Worm (Caenorhabditis elegans): ENCODE measurements around the gene Y39B6A.3.

Y39B6A.3 gene

DNA sequence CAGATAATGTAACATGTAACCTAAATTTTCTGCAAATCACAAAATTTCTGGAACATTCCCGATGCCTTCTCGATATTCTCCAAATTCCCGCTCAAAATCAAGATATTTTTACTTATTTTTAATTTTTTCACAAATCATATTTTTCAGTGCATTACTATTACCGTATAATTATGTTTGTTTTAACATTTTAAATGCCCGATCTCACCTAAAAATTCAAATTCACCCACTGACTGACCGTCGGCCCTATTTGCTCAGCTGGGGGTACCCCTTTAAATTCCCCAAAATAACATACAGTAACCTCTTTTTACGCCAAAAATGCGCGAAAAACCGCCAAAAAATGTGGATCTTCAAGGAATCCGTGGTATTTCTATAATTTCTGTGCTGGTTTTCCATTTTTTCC is 27.9 kb upstream of the Y39B6A.3 start, which contains the start of gene oac-49:
Gene oac-49 (plus strand): TSS at position 301 of the 400 bp plus-strand sequence.
- TF ChIP-seq nhr-12 (tag; optimal IDR thresholded peaks at IDR 0.05) (no peak), bed-3 (GFP tag; optimal IDR thresholded peaks at IDR 0.05) (no peak), hlh-1 (tag; optimal IDR thresholded peaks at IDR 0.05) (no peak), ztf-11 (tag; optimal IDR thresholded peaks at IDR 0.05) (no peak), blmp-1 (tag; optimal IDR thresholded peaks at IDR 0.05) (no peak), tbx-8 (GFP tag; optimal IDR thresholded peaks at IDR 0.05) (no peak), nhr-28 (tag; optimal IDR thresholded peaks at IDR 0.05) (no peak), zip-8 (tag; optimal IDR thresholded peaks at IDR 0.05) (no peak)

DNA sequence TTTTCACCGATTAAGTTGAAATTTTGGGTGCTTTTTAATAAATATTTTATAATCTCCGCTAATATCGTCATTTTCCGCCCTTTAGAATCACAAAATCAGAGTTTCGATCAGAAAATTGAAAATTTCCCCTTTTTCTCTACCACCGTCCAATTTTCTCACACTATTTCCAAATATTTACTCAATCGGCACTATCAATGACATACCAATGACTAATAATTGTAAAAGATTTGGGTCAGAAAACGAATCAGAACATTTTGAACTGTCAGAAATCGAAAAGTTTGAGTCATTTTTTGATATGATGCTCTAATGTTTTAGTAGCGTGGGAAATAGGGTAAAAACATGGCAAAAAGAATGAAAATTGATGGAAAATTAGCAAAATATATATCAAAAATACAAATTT is 27.3 kb upstream of the Y39B6A.3 start, which contains the start of gene srr-2:
Gene srr-2 (minus strand): TSS at position 73 of the 400 bp plus-strand sequence.
- TF ChIP-seq ceh-39 (tag; optimal IDR thresholded peaks at IDR 0.05), result no peak
- TF ChIP-seq ces-1 (GFP tag; optimal IDR thresholded peaks at IDR 0.05), result no peak
- TF ChIP-seq ceh-83 (GFP tag; optimal IDR thresholded peaks at IDR 0.05), result no peak
- TF ChIP-seq ztf-11 (tag; optimal IDR thresholded peaks at IDR 0.05), result no peak
- no peak for TF ChIP-seq ceh-43 (GFP tag; optimal IDR thresholded peaks at IDR 0.05)
- no peak for TF ChIP-seq unc-62 (GFP tag; optimal IDR thresholded peaks at IDR 0.05)
- no peak for TF ChIP-seq lsy-2 (tag; optimal IDR thresholded peaks at IDR 0.05)

DNA sequence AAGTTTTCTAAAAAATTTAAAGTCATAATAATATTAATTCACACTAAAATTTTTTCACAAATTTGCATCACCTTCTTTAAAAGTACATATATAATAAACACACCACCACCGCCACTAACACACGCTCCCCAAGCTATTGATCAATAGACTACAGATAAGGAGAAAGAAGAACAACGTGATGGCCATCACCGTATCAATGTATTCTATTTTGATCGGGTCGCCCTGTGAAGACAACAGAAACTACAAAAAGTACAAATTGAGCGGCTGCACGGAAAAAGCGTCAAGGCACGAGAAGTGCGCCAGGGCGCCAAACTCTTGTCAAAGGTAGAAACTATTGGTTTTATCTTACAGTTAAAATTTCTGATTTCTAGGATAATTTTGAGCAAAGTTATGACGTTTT is 22.5 kb upstream of the Y39B6A.3 start:
- TF ChIP-seq bed-3 (GFP tag; optimal IDR thresholded peaks at IDR 0.05), result no peak
- no peak for TF ChIP-seq lsy-2 (tag; optimal IDR thresholded peaks at IDR 0.05)
- TF ChIP-seq M03D4.4 (tag; optimal IDR thresholded peaks at IDR 0.05), result no peak
- TF ChIP-seq cnd-1 (tag; optimal IDR thresholded peaks at IDR 0.05), result no peak
- TF ChIP-seq lin-13 (tag; optimal IDR thresholded peaks at IDR 0.05), result no peak
- no peak for TF ChIP-seq nhr-2 (tag; optimal IDR thresholded peaks at IDR 0.05)
- no peak for TF ChIP-seq ceh-39 (tag; optimal IDR thresholded peaks at IDR 0.05)
- no peak for TF ChIP-seq elt-1 (tag; optimal IDR thresholded peaks at IDR 0.05; ENCODE audit: borderline replicate concordance, insufficient read depth)
- no peak for TF ChIP-seq sem-2 (GFP tag; optimal IDR thresholded peaks at IDR 0.05)
- TF ChIP-seq mep-1 (tag; optimal IDR thresholded peaks at IDR 0.05), result no peak
- TF ChIP-seq unc-62 (GFP tag; optimal IDR thresholded peaks at IDR 0.05), result no peak
- no peak for TF ChIP-seq drap-1 (GFP tag; optimal IDR thresholded peaks at IDR 0.05)
- no peak for TF ChIP-seq ham-2 (GFP tag; optimal IDR thresholded peaks at IDR 0.05)

DNA sequence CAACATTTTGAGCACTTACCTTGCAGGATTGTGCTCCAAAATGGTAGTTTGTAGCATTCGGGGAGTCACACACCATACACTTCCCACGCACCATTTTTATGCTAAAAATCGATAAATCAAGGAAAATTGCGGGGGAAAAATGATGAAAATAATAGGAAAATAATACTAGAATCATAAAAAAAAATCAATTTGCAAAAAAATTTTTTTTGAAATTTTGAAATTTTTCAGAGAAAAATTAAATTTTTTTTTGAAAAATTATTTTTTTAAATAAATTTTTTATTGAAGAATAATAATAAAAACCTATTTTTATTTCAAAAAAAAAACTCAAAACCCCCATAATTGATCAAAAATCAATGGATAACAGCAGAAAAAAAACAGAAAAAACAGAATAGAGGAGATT is 22.0 kb upstream of the Y39B6A.3 start, which contains the start of gene nhr-79:
Gene nhr-79 (minus strand): TSS at position 101 of the 400 bp plus-strand sequence.
- no peak for TF ChIP-seq ceh-39 (tag; optimal IDR thresholded peaks at IDR 0.05)

DNA sequence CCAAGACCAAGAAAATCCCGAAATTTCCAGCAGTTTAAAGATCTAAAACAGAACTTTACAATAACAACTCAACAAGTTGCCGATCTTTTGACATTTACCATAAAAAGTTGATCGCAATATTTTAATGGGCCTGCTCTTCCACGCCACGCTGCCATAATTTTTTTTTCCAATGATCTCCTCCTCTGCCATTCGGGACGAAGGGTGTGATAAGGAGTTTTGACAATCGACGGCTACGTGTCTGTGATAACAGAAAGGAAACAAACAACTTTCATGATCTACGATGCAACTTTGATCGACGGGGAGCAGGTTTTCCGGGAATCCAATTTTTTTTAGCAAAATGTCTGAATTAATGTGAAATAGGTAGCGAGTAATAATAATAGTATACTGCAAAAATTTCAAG is 17.1 kb upstream of the Y39B6A.3 start:
- TF ChIP-seq tbx-8 (GFP tag; optimal IDR thresholded peaks at IDR 0.05) (no peak), ztf-11 (tag; optimal IDR thresholded peaks at IDR 0.05) (no peak), mep-1 (tag; optimal IDR thresholded peaks at IDR 0.05) (no peak), hlh-1 (tag; optimal IDR thresholded peaks at IDR 0.05) (no peak), nhr-28 (tag; optimal IDR thresholded peaks at IDR 0.05) (no peak), unc-62 (GFP tag; optimal IDR thresholded peaks at IDR 0.05) (no peak), elt-1 (tag; optimal IDR thresholded peaks at IDR 0.05; ENCODE audit: borderline replicate concordance, insufficient read depth) (no peak), pha-4 (tag; optimal IDR thresholded peaks at IDR 0.05) (no peak), nhr-2 (tag; optimal IDR thresholded peaks at IDR 0.05) (no peak), ceh-83 (GFP tag; optimal IDR thresholded peaks at IDR 0.05) (no peak)

DNA sequence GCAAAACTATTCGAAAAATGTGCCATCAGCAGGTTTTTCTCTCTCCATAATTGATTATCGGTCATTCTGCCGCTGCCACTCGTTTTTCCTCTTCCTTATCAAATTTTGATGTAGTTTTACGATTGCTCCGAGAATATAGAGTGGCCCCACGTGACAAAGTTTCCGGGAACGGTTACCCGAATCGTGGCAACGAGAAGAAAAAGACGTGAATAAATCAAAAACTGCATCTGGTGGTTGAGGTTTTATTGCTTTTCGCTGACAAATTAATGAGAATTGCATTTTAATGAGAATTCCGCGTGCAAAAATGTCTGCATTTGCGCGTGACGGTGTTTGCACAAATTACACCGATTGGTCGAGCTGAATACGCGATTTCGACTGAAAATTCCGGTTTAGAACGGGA is 15.6 kb upstream of the Y39B6A.3 start:
- no peak for TF ChIP-seq mep-1 (tag; optimal IDR thresholded peaks at IDR 0.05)
- no peak for TF ChIP-seq ztf-11 (tag; optimal IDR thresholded peaks at IDR 0.05)
- TF ChIP-seq nhr-28 (tag; optimal IDR thresholded peaks at IDR 0.05), result no peak
- no peak for TF ChIP-seq nhr-12 (tag; optimal IDR thresholded peaks at IDR 0.05)
- TF ChIP-seq bed-3 (GFP tag; optimal IDR thresholded peaks at IDR 0.05), result no peak
- TF ChIP-seq elt-1 (tag; optimal IDR thresholded peaks at IDR 0.05; ENCODE audit: borderline replicate concordance, insufficient read depth), result no peak
- TF ChIP-seq pha-4 (tag; optimal IDR thresholded peaks at IDR 0.05), result no peak
- TF ChIP-seq lin-32 (GFP tag; optimal IDR thresholded peaks at IDR 0.05), result no peak
- no peak for TF ChIP-seq ces-1 (GFP tag; optimal IDR thresholded peaks at IDR 0.05)
- no peak for TF ChIP-seq ham-2 (GFP tag; optimal IDR thresholded peaks at IDR 0.05)
- TF ChIP-seq lin-13 (tag; optimal IDR thresholded peaks at IDR 0.05), result no peak

DNA sequence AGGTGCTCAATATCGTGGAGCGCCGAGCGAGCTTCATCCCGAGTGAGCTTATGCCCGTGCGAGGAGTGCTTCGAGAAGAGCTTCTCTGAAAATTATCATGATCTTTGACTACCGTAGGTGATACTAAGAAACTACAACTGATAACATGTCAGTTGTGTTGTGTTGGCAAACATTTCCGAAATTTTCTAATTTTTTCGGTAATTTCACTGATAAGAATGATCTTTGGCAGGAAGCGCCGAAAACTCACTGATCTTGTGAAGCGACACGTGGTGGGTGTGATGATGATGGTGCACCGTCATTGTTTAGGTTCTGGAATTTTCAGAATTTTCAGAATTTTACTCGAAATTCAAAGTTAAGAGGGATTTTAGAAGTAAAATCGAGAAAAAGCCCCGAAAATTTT is 13.5 kb upstream of the Y39B6A.3 start, which contains the start of gene Y39B6A.1:
Gene Y39B6A.1 (minus strand): TSS at position 309 of the 400 bp plus-strand sequence.
- no peak for TF ChIP-seq mab-5 (tag; optimal IDR thresholded peaks at IDR 0.05)
- no peak for TF ChIP-seq sptf-1 (tag; optimal IDR thresholded peaks at IDR 0.05)

Data from whole organism, mixed stage, embryonic.